Fruit fly (Drosophila melanogaster): ENCODE data around the gene Sec23.
A peak's percentile ranks its signal among the peaks of the same experiment; 100 is the strongest.

Sec23 gene

dm6 chr3R:5672658-5673217, 23.9 kb downstream of the Sec23 start:
- TF ChIP-seq Pif1B (GFP tag; optimal IDR thresholded peaks at IDR 0.05) (peak; percentile 54), gl (tag; optimal IDR thresholded peaks at IDR 0.05) (peak; percentile 56), rn (GFP tag; IDR thresholded peaks at IDR 0.05) (no peak), CG32121 (GFP tag; IDR thresholded peaks at IDR 0.05) (peak; percentile 68), CG15710 (tag; optimal IDR thresholded peaks at IDR 0.05) (no peak), fd96Ca (GFP tag; IDR thresholded peaks at IDR 0.05) (peak; percentile 46; the same call in 2 of the 3 replicates), Snoo (tag; optimal IDR thresholded peaks at IDR 0.05) (peak; percentile 15), CG8301 (tag; optimal IDR thresholded peaks at IDR 0.05) (peak; percentile 21), CG12605 (GFP tag; IDR thresholded peaks at IDR 0.05) (peak; percentile 33; the same call in 1 of the 2 replicates), CG4496 (GFP tag; IDR thresholded peaks at IDR 0.05) (peak; percentile 57; the same call in 2 of the 3 replicates), CG10348 (GFP tag; IDR thresholded peaks at IDR 0.05) (no peak)

- TF ChIP-seq CG8301 (tag; optimal IDR thresholded peaks at IDR 0.05) (peak; percentile 54), CG13204 (GFP tag; optimal IDR thresholded peaks at IDR 0.05) (no peak)
Measured at dm6 chr3R:5682238-5682637, 33.4 kb downstream of the Sec23 start.

dm6 chr3R:5682921-5683748, 34.3 kb downstream of the Sec23 start:
- TF ChIP-seq rn (GFP tag; IDR thresholded peaks at IDR 0.05) (peak; percentile 40; the same call in 1 of the 2 replicates), CG10348 (GFP tag; IDR thresholded peaks at IDR 0.05) (no peak), Pif1A (GFP tag; optimal IDR thresholded peaks at IDR 0.05) (no peak), CG9948 (tag; optimal IDR thresholded peaks at IDR 0.05) (peak; percentile 37), Ets98B (GFP tag; IDR thresholded peaks at IDR 0.05) (peak; percentile 86), CG12605 (GFP tag; IDR thresholded peaks at IDR 0.05) (peak; percentile 71), CG17806 (tag; optimal IDR thresholded peaks at IDR 0.05) (peak; percentile 40), CG14655 (GFP tag; optimal IDR thresholded peaks at IDR 0.05) (peak; percentile 86), CG8159 (tag; optimal IDR thresholded peaks at IDR 0.05) (no peak), fd96Ca (GFP tag; IDR thresholded peaks at IDR 0.05) (peak; percentile 42; the same call in 1 of the 3 replicates), D1 (tag; optimal IDR thresholded peaks at IDR 0.05) (no peak), CG4496 (GFP tag; IDR thresholded peaks at IDR 0.05) (peak; percentile 84), CG34367 (tag; optimal IDR thresholded peaks at IDR 0.05) (no peak), EcR (GFP tag; optimal IDR thresholded peaks at IDR 0.05) (no peak), CG32121 (GFP tag; IDR thresholded peaks at IDR 0.05) (peak; percentile 79), Pif1B (GFP tag; optimal IDR thresholded peaks at IDR 0.05) (peak; percentile 70), CG8301 (tag; optimal IDR thresholded peaks at IDR 0.05) (peak; percentile 85), Snoo (tag; optimal IDR thresholded peaks at IDR 0.05) (no peak), gl (tag; optimal IDR thresholded peaks at IDR 0.05) (no peak), CG15710 (tag; optimal IDR thresholded peaks at IDR 0.05) (no peak), CG13204 (GFP tag; optimal IDR thresholded peaks at IDR 0.05) (no peak)

dm6 chr3R:5684550-5685118, 35.8 kb downstream of the Sec23 start:
- TF ChIP-seq CG12605 (GFP tag; IDR thresholded peaks at IDR 0.05), result no peak
- TF ChIP-seq Pif1A (GFP tag; optimal IDR thresholded peaks at IDR 0.05), result no peak
- no peak for TF ChIP-seq gl (tag; optimal IDR thresholded peaks at IDR 0.05)
- TF ChIP-seq CG4496 (GFP tag; IDR thresholded peaks at IDR 0.05), result 0 out of 3 replicates have a peak, but pooled peaks have one; percentile 9

- no peak for TF ChIP-seq fd96Ca (GFP tag; IDR thresholded peaks at IDR 0.05)
- peak; percentile 5; the same call in 1 of the 2 replicates for TF ChIP-seq Ets98B (GFP tag; IDR thresholded peaks at IDR 0.05)
- no peak for TF ChIP-seq CG10348 (GFP tag; IDR thresholded peaks at IDR 0.05)
Measured at dm6 chr3R:5685269-5686048, 36.6 kb downstream of the Sec23 start, which contains the start of the genes Rab23 and plx. Rab23 (minus strand) TSS chr3R:5685434. plx (plus strand) TSS chr3R:5685855.

dm6 chr3R:5686049-5686757, 37.3 kb downstream of the Sec23 start:
- TF ChIP-seq Snoo (tag; optimal IDR thresholded peaks at IDR 0.05) (no peak), CG8301 (tag; optimal IDR thresholded peaks at IDR 0.05) (peak; percentile 31), CG13204 (GFP tag; optimal IDR thresholded peaks at IDR 0.05) (no peak), CG9948 (tag; optimal IDR thresholded peaks at IDR 0.05) (peak; percentile 38), Ets98B (GFP tag; IDR thresholded peaks at IDR 0.05) (0 out of 2 replicates have a peak, but pooled peaks have one; percentile 24), rn (GFP tag; IDR thresholded peaks at IDR 0.05) (no peak), CG32121 (GFP tag; IDR thresholded peaks at IDR 0.05) (no peak), Pif1B (GFP tag; optimal IDR thresholded peaks at IDR 0.05) (no peak), CG10348 (GFP tag; IDR thresholded peaks at IDR 0.05) (no peak), Pif1A (GFP tag; optimal IDR thresholded peaks at IDR 0.05) (peak; percentile 32), CG4496 (GFP tag; IDR thresholded peaks at IDR 0.05) (no peak; the same call in 2 of the 3 replicates), gl (tag; optimal IDR thresholded peaks at IDR 0.05) (no peak), fd96Ca (GFP tag; IDR thresholded peaks at IDR 0.05) (no peak), CG14655 (GFP tag; optimal IDR thresholded peaks at IDR 0.05) (peak; percentile 33), CG15710 (tag; optimal IDR thresholded peaks at IDR 0.05) (peak; percentile 45), EcR (GFP tag; optimal IDR thresholded peaks at IDR 0.05) (no peak), CG34367 (tag; optimal IDR thresholded peaks at IDR 0.05) (peak; percentile 28), D1 (tag; optimal IDR thresholded peaks at IDR 0.05) (no peak), CG8159 (tag; optimal IDR thresholded peaks at IDR 0.05) (peak; percentile 60), CG12605 (GFP tag; IDR thresholded peaks at IDR 0.05) (no peak), CG17806 (tag; optimal IDR thresholded peaks at IDR 0.05) (peak; percentile 37)
